Fruit fly (Drosophila melanogaster): Measurements from ENCODE around the gene Josd.

The Josd gene

dm6 chrX:6287842-6288241, 26.9 kb downstream of the Josd start, which contains the start of the genes Top3beta and wuho (continued):
- TF ChIP-seq CG1602 (GFP tag; optimal IDR thresholded peaks at IDR 0.05) = no peak
- no peak for TF ChIP-seq CG15696 (tag; optimal IDR thresholded peaks at IDR 0.05)
- TF ChIP-seq Asciz (GFP tag; optimal IDR thresholded peaks at IDR 0.05) = no peak
- TF ChIP-seq ab (GFP tag; optimal IDR thresholded peaks at IDR 0.05) = no peak
- no peak for TF ChIP-seq H2.0 (GFP tag; IDR thresholded peaks at IDR 0.05)
- no peak for TF ChIP-seq klu (GFP tag; IDR thresholded peaks at IDR 0.05)
- no peak for TF ChIP-seq CG6175 (GFP tag; IDR thresholded peaks at IDR 0.05)
- no peak for TF ChIP-seq CG17612 (GFP tag; IDR thresholded peaks at IDR 0.05)
- TF ChIP-seq ara (GFP tag; IDR thresholded peaks at IDR 0.05) = no peak
- TF ChIP-seq dan (GFP tag; IDR thresholded peaks at IDR 0.05) = no peak
- no peak for TF ChIP-seq yki (optimal IDR thresholded peaks at IDR 0.05)
- no peak for TF ChIP-seq CG10979 (tag; optimal IDR thresholded peaks at IDR 0.05)
- no peak for TF ChIP-seq CG13123 (GFP tag; optimal IDR thresholded peaks at IDR 0.05)
- no peak for TF ChIP-seq dimm (GFP tag; IDR thresholded peaks at IDR 0.05)
- TF ChIP-seq CG10366 (GFP tag; IDR thresholded peaks at IDR 0.05) = no peak
- no peak for TF ChIP-seq Taf1 (GFP tag; IDR thresholded peaks at IDR 0.05)
- TF ChIP-seq Lhr (GFP tag; optimal IDR thresholded peaks at IDR 0.05) = peak; percentile 62
- no peak for TF ChIP-seq emc (GFP tag; optimal IDR thresholded peaks at IDR 0.05)
- TF ChIP-seq CG17912 (GFP tag; optimal IDR thresholded peaks at IDR 0.05) = peak; percentile 62
- TF ChIP-seq Dbx (GFP tag; IDR thresholded peaks at IDR 0.05) = peak; percentile 62; the same call in 2 of the 3 replicates
- no peak for TF ChIP-seq Atf3 (GFP tag; optimal IDR thresholded peaks at IDR 0.05)
- TF ChIP-seq CG6272 (GFP tag; IDR thresholded peaks at IDR 0.05) = no peak
- no peak for TF ChIP-seq pfk (GFP tag; optimal IDR thresholded peaks at IDR 0.05)
- TF ChIP-seq crp (GFP tag; optimal IDR thresholded peaks at IDR 0.05) = peak in 1 of 2 experiments; percentile 44
- peak; percentile 54 for TF ChIP-seq Nf-YB (GFP tag; optimal IDR thresholded peaks at IDR 0.05)
- no peak for TF ChIP-seq CG15011 (GFP tag; optimal IDR thresholded peaks at IDR 0.05)
- no peak for TF ChIP-seq CG33557 (GFP tag; optimal IDR thresholded peaks at IDR 0.05)
- TF ChIP-seq vnd (GFP tag; IDR thresholded peaks at IDR 0.05; ENCODE audit: partially characterized antibody) = peak; percentile 52; the same call in 1 of the 3 replicates
- peak; percentile 49; the same call in 1 of the 3 replicates for TF ChIP-seq Doc3 (GFP tag; IDR thresholded peaks at IDR 0.05; ENCODE audit: partially characterized antibody)
- TF ChIP-seq vvl (GFP tag; IDR thresholded peaks at IDR 0.05) = peak; percentile 72
- no peak for TF ChIP-seq CG3838 (GFP tag; optimal IDR thresholded peaks at IDR 0.05)
- peak; percentile 62; the same call in 1 of the 3 replicates for TF ChIP-seq hb (GFP tag; IDR thresholded peaks at IDR 0.05; ENCODE audit: partially characterized antibody)
- no peak for TF ChIP-seq disco-r (GFP tag; optimal IDR thresholded peaks at IDR 0.05)
- peak; percentile 65; the same call in 1 of the 2 replicates for TF ChIP-seq Scr (GFP tag; IDR thresholded peaks at IDR 0.05; ENCODE audit: partially characterized antibody)
- TF ChIP-seq CG2129 (GFP tag; IDR thresholded peaks at IDR 0.05; ENCODE audit: partially characterized antibody) = 0 out of 2 replicates have a peak, but pooled peaks have one; percentile 16
- TF ChIP-seq ATbp (GFP tag; optimal IDR thresholded peaks at IDR 0.05) = no peak
- no peak for TF ChIP-seq ro (GFP tag; IDR thresholded peaks at IDR 0.05)
- TF ChIP-seq CG17359 (tag; optimal IDR thresholded peaks at IDR 0.05) = no peak
- peak; percentile 69 for TF ChIP-seq CG14860 (GFP tag; IDR thresholded peaks at IDR 0.05; ENCODE audit: partially characterized antibody)
- peak; percentile 49 for TF ChIP-seq CG10543 (GFP tag; optimal IDR thresholded peaks at IDR 0.05)
- TF ChIP-seq Atf-2 (GFP tag; optimal IDR thresholded peaks at IDR 0.05) = peak; percentile 13
- peak; percentile 78 for TF ChIP-seq ci (GFP tag; IDR thresholded peaks at IDR 0.05)
- TF ChIP-seq repo (GFP tag; optimal IDR thresholded peaks at IDR 0.05) = peak; percentile 7
- no peak for TF ChIP-seq Blimp-1 (GFP tag; optimal IDR thresholded peaks at IDR 0.05)
- TF ChIP-seq en (GFP tag; optimal IDR thresholded peaks at IDR 0.05) = no peak
- no peak for TF ChIP-seq vfl (GFP tag; optimal IDR thresholded peaks at IDR 0.05)
- no peak for TF ChIP-seq sens-2 (GFP tag; IDR thresholded peaks at IDR 0.05)
- TF ChIP-seq pan (optimal IDR thresholded peaks at IDR 0.05) = no peak
- TF ChIP-seq pan (GFP tag; optimal IDR thresholded peaks at IDR 0.05 in 1 of 2, IDR thresholded peaks at IDR 0.05 in 1 of 2) = no peak
- no peak for TF ChIP-seq fd96Cb (tag; optimal IDR thresholded peaks at IDR 0.05)
- peak; percentile 54; the same call in 1 of the 2 replicates for TF ChIP-seq CG3847 (GFP tag; IDR thresholded peaks at IDR 0.05)
